Fruit fly (Drosophila melanogaster): ENCODE results near the gene CG32750.

CG32750 gene

DNA sequence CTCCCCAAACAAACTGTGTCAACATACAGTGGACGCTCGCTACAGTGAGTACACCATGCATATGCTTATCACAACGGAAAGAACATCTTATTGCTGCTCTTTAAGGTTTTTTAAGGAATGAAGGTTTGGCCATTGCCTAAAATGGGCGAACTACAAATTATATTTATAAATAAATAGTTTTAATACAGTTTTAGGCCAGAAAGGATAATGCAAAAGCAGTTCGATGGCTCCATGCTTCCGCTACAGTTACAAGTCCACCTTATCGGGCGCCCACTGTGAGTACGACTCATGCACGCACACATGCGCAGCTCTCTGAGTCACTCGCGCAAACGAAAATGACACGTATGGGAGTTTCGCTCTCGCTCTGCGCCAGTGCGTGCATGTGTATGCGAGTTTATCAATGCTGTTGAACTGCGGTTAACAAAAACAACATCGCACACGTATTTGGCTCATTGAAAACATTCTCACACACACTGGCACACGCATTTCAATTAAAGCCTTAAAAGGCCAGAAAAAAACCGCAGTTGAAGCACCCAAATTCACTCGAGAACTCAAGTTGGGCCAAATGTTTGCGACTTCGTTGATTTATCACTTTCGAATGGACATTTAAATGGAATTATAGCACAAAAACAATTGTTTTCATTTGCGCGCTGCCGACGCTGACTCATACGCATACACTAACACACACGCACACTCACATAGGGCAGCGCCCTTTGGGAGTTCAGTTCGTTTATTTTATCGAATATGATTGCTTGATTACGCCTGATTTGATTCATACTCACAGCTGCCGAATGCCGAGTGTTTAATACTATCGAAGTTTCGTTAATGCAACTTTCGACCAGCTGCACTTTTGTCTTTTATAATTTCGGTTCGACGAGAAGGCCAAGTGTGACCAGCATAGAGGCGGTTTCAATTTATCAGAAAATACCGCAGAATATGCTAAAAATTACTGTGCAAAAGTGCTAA is 28.3 kb upstream of the CG32750 start, which contains the start of gene sqh (continued):
- peak; percentile 78 for TF ChIP-seq Blimp-1 (GFP tag; optimal IDR thresholded peaks at IDR 0.05)
- TF ChIP-seq kni (GFP tag; optimal IDR thresholded peaks at IDR 0.05) = peak; percentile 85
- TF ChIP-seq HmgZ (tag; optimal IDR thresholded peaks at IDR 0.05) = peak; percentile 89
- TF ChIP-seq Dek (tag; optimal IDR thresholded peaks at IDR 0.05) = peak; percentile 88
- no peak for TF ChIP-seq zf30C (GFP tag; optimal IDR thresholded peaks at IDR 0.05)
- TF ChIP-seq E2f2 (GFP tag; IDR thresholded peaks at IDR 0.05) = peak; percentile 71
- TF ChIP-seq Hr3 (GFP tag; optimal IDR thresholded peaks at IDR 0.05) = peak; percentile 88
- TF ChIP-seq CG31224 (GFP tag; IDR thresholded peaks at IDR 0.05) = peak; percentile 83
- TF ChIP-seq disco-r (GFP tag; optimal IDR thresholded peaks at IDR 0.05) = peak; percentile 46
- TF ChIP-seq trem (tag; optimal IDR thresholded peaks at IDR 0.05) = peak; percentile 55
- no peak for TF ChIP-seq NK7.1 (GFP tag; optimal IDR thresholded peaks at IDR 0.05)
- TF ChIP-seq Fer3 (tag; optimal IDR thresholded peaks at IDR 0.05) = peak; percentile 85
- TF ChIP-seq ftz-f1 (GFP tag; optimal IDR thresholded peaks at IDR 0.05) = peak; percentile 51
- TF ChIP-seq sr (GFP tag; IDR thresholded peaks at IDR 0.05) = no peak; the same call in 2 of the 3 replicates
- peak; percentile 78 for TF ChIP-seq salm (tag; optimal IDR thresholded peaks at IDR 0.05)
- peak; percentile 8; the same call in 1 of the 2 replicates for TF ChIP-seq CG13287 (GFP tag; IDR thresholded peaks at IDR 0.05; ENCODE audit: partially characterized antibody)
- peak; percentile 85 for TF ChIP-seq wdn (GFP tag; IDR thresholded peaks at IDR 0.05)
- peak; percentile 92 for TF ChIP-seq CG32532 (GFP tag; IDR thresholded peaks at IDR 0.05)
- TF ChIP-seq CG6813 (GFP tag; optimal IDR thresholded peaks at IDR 0.05) = peak; percentile 82
- peak; percentile 74 for TF ChIP-seq jing (GFP tag; optimal IDR thresholded peaks at IDR 0.05)
- TF ChIP-seq unc-4 (GFP tag; IDR thresholded peaks at IDR 0.05; ENCODE audit: partially characterized antibody) = no peak
- TF ChIP-seq pfk (GFP tag; optimal IDR thresholded peaks at IDR 0.05) = no peak
- peak; percentile 85 for TF ChIP-seq jigr1 (GFP tag; IDR thresholded peaks at IDR 0.05)
- TF ChIP-seq cad (GFP tag; optimal IDR thresholded peaks at IDR 0.05) = no peak
- no peak for TF ChIP-seq CG9609 (GFP tag; optimal IDR thresholded peaks at IDR 0.05)
- peak; percentile 86 for TF ChIP-seq CG18262 (tag; optimal IDR thresholded peaks at IDR 0.05)
- TF ChIP-seq vfl (GFP tag; optimal IDR thresholded peaks at IDR 0.05) = peak; percentile 63
- peak; percentile 59; the same call in 1 of the 2 replicates for TF ChIP-seq dan (GFP tag; IDR thresholded peaks at IDR 0.05)
- peak; percentile 50 for TF ChIP-seq psq (GFP tag; optimal IDR thresholded peaks at IDR 0.05)
- peak; percentile 91 for TF ChIP-seq Meics (GFP tag; optimal IDR thresholded peaks at IDR 0.05)
- TF ChIP-seq CG16815 (GFP tag; optimal IDR thresholded peaks at IDR 0.05) = peak; percentile 89
- TF ChIP-seq CrebB (tag; optimal IDR thresholded peaks at IDR 0.05) = peak; percentile 83
- peak; percentile 92 for TF ChIP-seq CG2678 (tag; optimal IDR thresholded peaks at IDR 0.05)
- peak; percentile 89 for TF ChIP-seq CG11456 (GFP tag; IDR thresholded peaks at IDR 0.05)
- TF ChIP-seq ind (GFP tag; optimal IDR thresholded peaks at IDR 0.05) = peak; percentile 82
- TF ChIP-seq CG17912 (GFP tag; optimal IDR thresholded peaks at IDR 0.05) = peak; percentile 68
- TF ChIP-seq Tbp (GFP tag; optimal IDR thresholded peaks at IDR 0.05) = no peak
- no peak for TF ChIP-seq stwl (tag; optimal IDR thresholded peaks at IDR 0.05)
- peak; percentile 62; the same call in 1 of the 2 replicates for TF ChIP-seq dimm (GFP tag; IDR thresholded peaks at IDR 0.05)
- TF ChIP-seq CG16863 (GFP tag; optimal IDR thresholded peaks at IDR 0.05) = peak; percentile 13
- peak; percentile 83 for TF ChIP-seq al (GFP tag; IDR thresholded peaks at IDR 0.05)
- TF ChIP-seq nom (GFP tag; optimal IDR thresholded peaks at IDR 0.05) = peak; percentile 70
- no peak for TF ChIP-seq Kr (GFP tag; optimal IDR thresholded peaks at IDR 0.05)
- peak; percentile 60 for TF ChIP-seq CG8290 (GFP tag; optimal IDR thresholded peaks at IDR 0.05)
- TF ChIP-seq CG8290 (tag; optimal IDR thresholded peaks at IDR 0.05) = peak in 1 of 2 experiments; percentile 55
- TF ChIP-seq Abd-B (GFP tag; optimal IDR thresholded peaks at IDR 0.05) = peak; percentile 85
- TF ChIP-seq CG1603 (tag; optimal IDR thresholded peaks at IDR 0.05) = peak; percentile 66
- TF ChIP-seq CG17568 (GFP tag; optimal IDR thresholded peaks at IDR 0.05) = no peak
